Fruit fly (Drosophila melanogaster) whole organism: ENCODE data around the gene AsnRS.

Experiments
- CG8478 ChIP-seq: fragments of >200 bp; optimal IDR thresholded peaks from 2 replicates; lab custom pipeline; 2018; ENCODE audit warnings: inconsistent platforms
- Dll ChIP-seq: fragments of >200 bp; optimal IDR thresholded peaks from 2 replicates; lab custom pipeline; 2017
- EcR ChIP-seq, 2 experiments: fragments of >200 bp; optimal IDR thresholded peaks; 2 replicates each; lab custom pipeline; 2017; ENCODE audit warnings: missing biosample characterization in 2 of 2, missing genetic modification characterization in 2 of 2, missing genetic modification reagents in 2 of 2
- pan ChIP-seq: fragments of >200 bp; optimal IDR thresholded peaks from 2 replicates; lab custom pipeline; 2017
- psq ChIP-seq: fragments of >200 bp; optimal IDR thresholded peaks from 2 replicates; lab custom pipeline; 2017
- usp ChIP-seq: fragments of >200 bp; optimal IDR thresholded peaks from 2 replicates; lab custom pipeline; 2017; ENCODE audit warnings: missing biosample characterization, missing genetic modification characterization, mixed read lengths

dm6 chr2L:19112200-19112599 lies 19.6 kb downstream of the AsnRS start:
- TF ChIP-seq pan (lab: Kevin White, UChicago) (no peak), Dll (lab: Kevin White, UChicago) (no peak), CG8478 (lab: Kevin White, UChicago) (no peak), usp (GFP tag; lab: Kevin White, UChicago) (no peak), psq (lab: Kevin White, UChicago) (no peak), EcR (GFP tag; optimal IDR thresholded peaks at IDR 0.05; lab: Kevin White, UChicago) (no peak)
